Worm (Caenorhabditis elegans) whole organism, L4 larva: ENCODE measurements around the gene nep-17.
A peak's percentile ranks its signal among the peaks of the same experiment; 100 is the strongest.

ENCODE experiments used
- D1046.2 ChIP-seq: fragments of 200-800 bp; sonication (Bioruptor generic); IDR thresholded peaks from 2 replicates; pipeline ENCODE4 v1.3.6; 2022; ENCODE audit warnings: missing genetic modification characterization, missing compliant biosample characterization
- F37D6.2 ChIP-seq: sonication (generic microtip); optimal IDR thresholded peaks from 2 replicates; lab custom pipeline; 2016; ENCODE audit warnings: mild to moderate bottlenecking, missing genetic modification characterization, missing compliant biosample characterization
- F44E2.7 ChIP-seq: fragments of 200-800 bp; sonication (Bioruptor generic); IDR thresholded peaks from 2 replicates; pipeline ENCODE4 v2.1.2; 2022; ENCODE audit warnings: missing genetic modification characterization, missing compliant biosample characterization
- T26A8.4 ChIP-seq: fragments of 200-800 bp; sonication (Bioruptor generic); IDR thresholded peaks from 2 replicates; pipeline ENCODE4 v1.3.6; 2022; ENCODE audit warnings: missing genetic modification characterization, missing compliant biosample characterization
- Y75B8A.6 ChIP-seq: fragments of 200-800 bp; sonication (Bioruptor generic); IDR thresholded peaks from 2 replicates; pipeline ENCODE4 v1.3.6; 2022; ENCODE audit warnings: missing genetic modification reagents, missing genetic modification characterization, missing compliant biosample characterization
- ZK546.5 ChIP-seq, 2 experiments: sonication (generic microtip); optimal IDR thresholded peaks; 2 replicates each; lab custom pipeline; 2017; ENCODE audit warnings: missing biosample characterization in 2 of 2, missing genetic modification characterization in 2 of 2
- ama-1 ChIP-seq: fragments of 150-350 bp; optimal IDR thresholded peaks from 2 replicates; lab custom pipeline; 2014; ENCODE audit warnings: inconsistent platforms, mixed read lengths
- attf-4 ChIP-seq: sonication (generic microtip); optimal IDR thresholded peaks from 3 replicates; lab custom pipeline; 2017; ENCODE audit warnings: missing biosample characterization, missing genetic modification characterization
- ceh-28 ChIP-seq: fragments of 150-350 bp; optimal IDR thresholded peaks from 2 replicates; lab custom pipeline; 2014; ENCODE audit warnings: missing biosample characterization, missing genetic modification reagents, missing genetic modification characterization
- ceh-32 ChIP-seq: sonication (generic microtip); optimal IDR thresholded peaks from 2 replicates; lab custom pipeline; 2016; ENCODE audit warnings: mild to moderate bottlenecking, missing genetic modification characterization, missing compliant biosample characterization; ENCODE audit not compliant: poor library complexity
- ceh-62 ChIP-seq: sonication (generic microtip); optimal IDR thresholded peaks from 2 replicates; lab custom pipeline; 2017; ENCODE audit warnings: missing biosample characterization, missing genetic modification characterization
- ceh-82 ChIP-seq: sonication (generic microtip); optimal IDR thresholded peaks from 2 replicates; lab custom pipeline; 2017; ENCODE audit warnings: missing biosample characterization, missing genetic modification characterization
- cey-2 ChIP-seq: sonication (generic microtip); optimal IDR thresholded peaks from 3 replicates; lab custom pipeline; 2017; ENCODE audit warnings: missing genetic modification characterization, mild to moderate bottlenecking, missing compliant biosample characterization, antibody characterized with exemption, borderline replicate concordance; ENCODE audit not compliant: insufficient read depth
- daf-12 ChIP-seq: fragments of 150-350 bp; optimal IDR thresholded peaks from 2 replicates; lab custom pipeline; 2014; ENCODE audit warnings: missing biosample characterization, missing genetic modification reagents, missing genetic modification characterization
- daf-16 ChIP-seq, 3 experiments: sonication (generic microtip); optimal IDR thresholded peaks; 2 replicates each; lab custom pipeline; 2016 to 2017; ENCODE audit warnings: missing genetic modification characterization in 3 of 3, missing genetic modification reagents in 3 of 3, mild to moderate bottlenecking in 2 of 3, missing compliant biosample characterization in 2 of 3, missing biosample characterization in 1 of 3, moderate library complexity in 1 of 3
- dmd-6 ChIP-seq: fragments of 200-800 bp; sonication (Bioruptor generic); IDR thresholded peaks from 2 replicates; pipeline ENCODE4 v1.3.6; 2022; ENCODE audit warnings: missing genetic modification reagents, missing genetic modification characterization, missing compliant biosample characterization
- dmd-9 ChIP-seq: fragments of 200-800 bp; sonication (Bioruptor generic); IDR thresholded peaks from 2 replicates; pipeline ENCODE4 v1.3.6; 2022; ENCODE audit warnings: missing genetic modification reagents, missing genetic modification characterization, missing compliant biosample characterization
- duxl-1 ChIP-seq: sonication (generic microtip); optimal IDR thresholded peaks from 2 replicates; lab custom pipeline; 2016; ENCODE audit warnings: mild to moderate bottlenecking, missing genetic modification characterization, moderate library complexity, missing compliant biosample characterization; ENCODE audit not compliant: poor library complexity
- dve-1 ChIP-seq: sonication (generic microtip); optimal IDR thresholded peaks from 2 replicates; lab custom pipeline; 2017; ENCODE audit warnings: antibody characterized with exemption, mild to moderate bottlenecking, missing genetic modification characterization, missing compliant biosample characterization; ENCODE audit not compliant: insufficient read depth
- fkh-10 ChIP-seq: fragments of 150-350 bp; optimal IDR thresholded peaks from 2 replicates; lab custom pipeline; 2014; ENCODE audit warnings: missing biosample characterization, missing genetic modification reagents, missing genetic modification characterization
- hif-1 ChIP-seq, 2 experiments: sonication (generic microtip); optimal IDR thresholded peaks; 2 replicates each; lab custom pipeline; 2016 to 2017; ENCODE audit warnings: missing compliant biosample characterization in 2 of 2, missing genetic modification characterization in 2 of 2, missing genetic modification reagents in 2 of 2, missing genotype in 2 of 2, mild to moderate bottlenecking in 1 of 2
- hlh-11 ChIP-seq: fragments of 200-800 bp; sonication (Bioruptor generic); optimal IDR thresholded peaks from 2 replicates; lab custom pipeline; 2018; ENCODE audit warnings: mild to moderate bottlenecking, missing genetic modification characterization, missing compliant biosample characterization
- lin-29 ChIP-seq: fragments of 200-800 bp; sonication (Bioruptor generic); IDR thresholded peaks from 2 replicates; pipeline ENCODE4 v1.3.6; 2022; ENCODE audit warnings: missing genetic modification reagents, missing genetic modification characterization, missing compliant biosample characterization
- lin-38 ChIP-seq: fragments of 200-800 bp; sonication (Bioruptor generic); IDR thresholded peaks from 2 replicates; pipeline ENCODE4 v1.3.6; 2022; ENCODE audit warnings: missing genetic modification reagents, missing genetic modification characterization, missing compliant biosample characterization
- lir-3 ChIP-seq: sonication (generic microtip); optimal IDR thresholded peaks from 2 replicates; lab custom pipeline; 2016; ENCODE audit warnings: mild to moderate bottlenecking, missing genetic modification characterization, missing compliant biosample characterization
- lsy-2 ChIP-seq, 2 experiments: fragments of 150-350 bp in 1 of 2; sonication (generic microtip) in 1 of 2; optimal IDR thresholded peaks; 2 replicates each; lab custom pipeline; 2014 to 2017; ENCODE audit warnings: missing biosample characterization in 2 of 2, missing genetic modification characterization in 2 of 2
- mdl-1 ChIP-seq, 2 experiments: fragments of 150-350 bp in 1 of 2; sonication (generic microtip) in 1 of 2; optimal IDR thresholded peaks; 2 replicates each; lab custom pipeline; 2014 to 2017; ENCODE audit warnings: missing biosample characterization in 2 of 2, missing genetic modification characterization in 2 of 2
- mep-1 ChIP-seq: fragments of 150-350 bp; sonication (generic microtip); optimal IDR thresholded peaks from 3 replicates; lab custom pipeline; 2014; ENCODE audit warnings: missing biosample characterization, missing genetic modification characterization
- mxl-2 ChIP-seq: fragments of 200-800 bp; sonication (Bioruptor generic); conservative IDR thresholded peaks from 2 replicates; pipeline ENCODE4 v1.3.6; 2022; ENCODE audit warnings: missing genetic modification reagents, missing genetic modification characterization, missing compliant biosample characterization
- mxl-3 ChIP-seq: fragments of 200-800 bp; sonication (Bioruptor generic); optimal IDR thresholded peaks from 2 replicates; lab custom pipeline; 2018; ENCODE audit warnings: mild to moderate bottlenecking, missing genetic modification characterization, missing compliant biosample characterization
- nhr-10 ChIP-seq: fragments of 150-350 bp; optimal IDR thresholded peaks from 2 replicates; lab custom pipeline; 2014; ENCODE audit warnings: missing biosample characterization, missing genetic modification characterization
- nhr-111 ChIP-seq: fragments of 200-800 bp; sonication (Bioruptor generic); optimal IDR thresholded peaks from 2 replicates; lab custom pipeline; 2018; ENCODE audit warnings: mild to moderate bottlenecking, missing genetic modification characterization, missing compliant biosample characterization
- nhr-237 ChIP-seq: sonication (generic microtip); optimal IDR thresholded peaks from 2 replicates; lab custom pipeline; 2017; ENCODE audit warnings: missing biosample characterization, missing genetic modification characterization
- nhr-25 ChIP-seq: sonication (generic microtip); optimal IDR thresholded peaks from 2 replicates; lab custom pipeline; 2017; ENCODE audit warnings: missing genetic modification characterization, mild to moderate bottlenecking, missing compliant biosample characterization, antibody characterized with exemption, moderate library complexity, borderline replicate concordance; ENCODE audit not compliant: insufficient read depth
- nhr-41 ChIP-seq: fragments of 200-800 bp; sonication (Bioruptor generic); IDR thresholded peaks from 2 replicates; pipeline ENCODE4 v1.3.6; 2022; ENCODE audit warnings: missing genetic modification reagents, missing genetic modification characterization, missing compliant biosample characterization
- nhr-48 ChIP-seq: sonication (generic microtip); optimal IDR thresholded peaks from 2 replicates; lab custom pipeline; 2016; ENCODE audit warnings: mild to moderate bottlenecking, missing genetic modification characterization, missing compliant biosample characterization
- nhr-6 ChIP-seq: fragments of 150-350 bp; optimal IDR thresholded peaks from 2 replicates; lab custom pipeline; 2014; ENCODE audit warnings: missing biosample characterization, missing genetic modification characterization
- nhr-76 ChIP-seq: fragments of 150-350 bp; optimal IDR thresholded peaks from 2 replicates; lab custom pipeline; 2014; ENCODE audit warnings: missing biosample characterization, missing genetic modification characterization
- nhr-77 ChIP-seq: fragments of 150-350 bp; optimal IDR thresholded peaks from 2 replicates; lab custom pipeline; 2014; ENCODE audit warnings: missing biosample characterization, missing genetic modification characterization
- pha-4 ChIP-seq, 2 experiments: fragments of 150-350 bp in 1 of 2; fragments of 200-800 bp in 1 of 2; sonication (Bioruptor generic) in 1 of 2; IDR thresholded peaks in 1 of 2; optimal IDR thresholded peaks in 1 of 2; 2 replicates each; pipeline versions ENCODE4 v1.3.6 to Lab custom; 2014 to 2022; ENCODE audit warnings: missing genetic modification characterization in 2 of 2, missing genetic modification reagents in 2 of 2, missing biosample characterization in 1 of 2, missing compliant biosample characterization in 1 of 2
- pqm-1 ChIP-seq: sonication (generic microtip); optimal IDR thresholded peaks from 2 replicates; lab custom pipeline; 2017; ENCODE audit warnings: missing biosample characterization, missing genetic modification characterization
- sdz-12 ChIP-seq: fragments of 200-800 bp; sonication (Bioruptor generic); optimal IDR thresholded peaks from 2 replicates; lab custom pipeline; 2018; ENCODE audit warnings: mild to moderate bottlenecking, missing genetic modification characterization, missing compliant biosample characterization
- set-16 ChIP-seq: fragments of 200-800 bp; sonication (Bioruptor generic); IDR thresholded peaks from 2 replicates; pipeline ENCODE4 v1.3.6; 2022; ENCODE audit warnings: missing genetic modification reagents, missing genetic modification characterization, missing compliant biosample characterization
- snpc-1.2 ChIP-seq: fragments of 200-800 bp; sonication (Bioruptor generic); IDR thresholded peaks from 2 replicates; pipeline ENCODE4 v1.3.6; 2022; ENCODE audit warnings: missing genetic modification reagents, missing genetic modification characterization, missing compliant biosample characterization
- snpc-4 ChIP-seq: fragments of 150-350 bp; optimal IDR thresholded peaks from 2 replicates; lab custom pipeline; 2014; ENCODE audit warnings: missing biosample characterization, missing genetic modification characterization
- tag-97 ChIP-seq: fragments of 200-800 bp; sonication (Bioruptor generic); IDR thresholded peaks from 2 replicates; pipeline ENCODE4 v1.3.6; 2022; ENCODE audit warnings: missing genetic modification characterization, missing compliant biosample characterization
- tra-1 ChIP-seq: fragments of 200-800 bp; sonication (Bioruptor generic); IDR thresholded peaks from 2 replicates; pipeline ENCODE4 v1.3.6; 2022; ENCODE audit warnings: missing genetic modification reagents, missing genetic modification characterization, missing compliant biosample characterization
- unc-130 ChIP-seq: sonication (generic microtip); optimal IDR thresholded peaks from 2 replicates; lab custom pipeline; 2016; ENCODE audit warnings: missing genetic modification reagents, missing genetic modification characterization, missing compliant biosample characterization
- zag-1 ChIP-seq: fragments of 150-350 bp; optimal IDR thresholded peaks from 2 replicates; lab custom pipeline; 2014; ENCODE audit warnings: missing biosample characterization, missing genetic modification characterization
- zfp-3 ChIP-seq: fragments of 200-800 bp; sonication (Bioruptor generic); conservative IDR thresholded peaks from 2 replicates; pipeline ENCODE4 v1.3.6; 2022; ENCODE audit warnings: missing genetic modification reagents, missing genetic modification characterization, missing compliant biosample characterization
- ztf-7 ChIP-seq: fragments of 150-350 bp; optimal IDR thresholded peaks from 2 replicates; lab custom pipeline; 2014; ENCODE audit warnings: missing biosample characterization, missing genetic modification characterization

The nep-17 gene

ce11 chrII:13507535-13507934 lies at the start of gene nep-17:
Gene nep-17, plus strand, starts transcription at chrII:13507819.
- TF ChIP-seq T26A8.4 (GFP tag; lab: Robert Waterston, UW): no peak
- TF ChIP-seq ZK546.5 (tag; optimal IDR thresholded peaks at IDR 0.05; lab: Kevin White, UChicago): no peak
- no peak for TF ChIP-seq ama-1 (lab: Kevin White, UChicago)
- TF ChIP-seq zfp-3 (GFP tag; lab: Robert Waterston, UW): no peak
- TF ChIP-seq tag-97 (GFP tag; lab: Robert Waterston, UW): no peak
- TF ChIP-seq ceh-82: no peak
- no peak for TF ChIP-seq ceh-32 (tag; lab: Kevin White, UChicago)
- no peak for TF ChIP-seq snpc-4 (tag; lab: Kevin White, UChicago)
- TF ChIP-seq pha-4 (GFP tag; IDR thresholded peaks at IDR 0.05; lab: Robert Waterston, UW): no peak
- no peak for TF ChIP-seq pha-4 (tag; optimal IDR thresholded peaks at IDR 0.05; lab: Kevin White, UChicago)
- TF ChIP-seq daf-12 (tag; lab: Kevin White, UChicago): no peak
- no peak for TF ChIP-seq nhr-237 (tag; lab: Kevin White, UChicago)
- no peak for TF ChIP-seq mdl-1 (tag; optimal IDR thresholded peaks at IDR 0.05; lab: Kevin White, UChicago)
- TF ChIP-seq nhr-10 (tag; lab: Kevin White, UChicago): no peak
- TF ChIP-seq sdz-12: no peak
- no peak for TF ChIP-seq D1046.2 (GFP tag; lab: Robert Waterston, UW)
- TF ChIP-seq nhr-111: no peak
- TF ChIP-seq nhr-77: no peak
- TF ChIP-seq lin-29 (GFP tag; lab: Robert Waterston, UW): no peak
- TF ChIP-seq ztf-7 (tag; lab: Kevin White, UChicago): no peak
- TF ChIP-seq tra-1 (GFP tag; lab: Robert Waterston, UW): no peak
- TF ChIP-seq nhr-6 (tag; lab: Kevin White, UChicago): no peak
- TF ChIP-seq F37D6.2 (tag; lab: Kevin White, UChicago): no peak
- peak; percentile 65 for TF ChIP-seq pqm-1 (tag; lab: Kevin White, UChicago)
- TF ChIP-seq fkh-10 (GFP tag; lab: Kevin White, UChicago): no peak
- TF ChIP-seq nhr-25 (tag; lab: Kevin White, UChicago): no peak
- TF ChIP-seq mxl-3: peak; percentile 27
- no peak for TF ChIP-seq nhr-76 (tag; lab: Kevin White, UChicago)
- TF ChIP-seq lsy-2 (tag; optimal IDR thresholded peaks at IDR 0.05; lab: Kevin White, UChicago): no peak
- no peak for TF ChIP-seq zag-1 (tag; lab: Kevin White, UChicago)
- TF ChIP-seq mep-1 (tag; lab: Kevin White, UChicago): no peak
- TF ChIP-seq lir-3 (tag; lab: Kevin White, UChicago): no peak
- no peak for TF ChIP-seq duxl-1 (tag; lab: Kevin White, UChicago)
- no peak for TF ChIP-seq mxl-2 (GFP tag; lab: Robert Waterston, UW)
- no peak for TF ChIP-seq ceh-28 (tag; lab: Kevin White, UChicago)
- TF ChIP-seq cey-2 (tag; lab: Kevin White, UChicago): no peak
- no peak for TF ChIP-seq Y75B8A.6
- no peak for TF ChIP-seq ceh-62 (tag; lab: Kevin White, UChicago)
- no peak for TF ChIP-seq set-16 (GFP tag; lab: Robert Waterston, UW)
- TF ChIP-seq unc-130 (GFP tag; lab: Kevin White, UChicago): no peak
- TF ChIP-seq dmd-9: no peak
- TF ChIP-seq hlh-11 (tag; lab: Kevin White, UChicago): peak; percentile 52
- no peak for TF ChIP-seq snpc-1.2 (GFP tag; lab: Robert Waterston, UW)
- TF ChIP-seq nhr-48: no peak
- TF ChIP-seq dmd-6: peak; percentile 45; the same call in 1 of the 2 replicates
- no peak for TF ChIP-seq attf-4 (tag; lab: Kevin White, UChicago)
- no peak for TF ChIP-seq hif-1 (tag; optimal IDR thresholded peaks at IDR 0.05; lab: Kevin White, UChicago)
- TF ChIP-seq dve-1 (tag; lab: Kevin White, UChicago): peak; percentile 36
- TF ChIP-seq lin-38 (GFP tag; lab: Robert Waterston, UW): no peak
- TF ChIP-seq F44E2.7 (GFP tag; lab: Robert Waterston, UW): no peak
- TF ChIP-seq nhr-41: no peak
- TF ChIP-seq daf-16 (GFP tag; optimal IDR thresholded peaks at IDR 0.05; lab: Kevin White, UChicago): no peak
- peak; percentile 24 for TF ChIP-seq daf-16 (tag; optimal IDR thresholded peaks at IDR 0.05; lab: Kevin White, UChicago)
